Fruit fly (Drosophila melanogaster) whole organism, prepupa: ENCODE data around the gene B9d1.

Source experiments
- CG11902 ChIP-seq: fragments of 200-800 bp; sonication (Bioruptor generic); optimal IDR thresholded peaks from 3 replicates; lab custom pipeline; 2016; ENCODE audit warnings: missing biosample characterization, missing genetic modification characterization
- CG15336 ChIP-seq: fragments of 200-800 bp; sonication (Bioruptor generic); IDR thresholded peaks from 2 replicates; pipeline ENCODE4 v1.3.6; 2022; ENCODE audit warnings: missing biosample characterization, missing genetic modification characterization
- CG1621 ChIP-seq: fragments of 200-800 bp; sonication (Bioruptor generic); optimal IDR thresholded peaks from 3 replicates; lab custom pipeline; 2018; ENCODE audit warnings: missing biosample characterization, mild to moderate bottlenecking, missing genetic modification characterization
- CG16779 ChIP-seq: fragments of 200-800 bp; sonication (Bioruptor generic); optimal IDR thresholded peaks from 3 replicates; lab custom pipeline; 2017; ENCODE audit warnings: missing biosample characterization, mild to moderate bottlenecking, missing genetic modification characterization
- CG31627 ChIP-seq: fragments of 200-800 bp; sonication (Bioruptor generic); optimal IDR thresholded peaks from 3 replicates; lab custom pipeline; 2016; ENCODE audit warnings: missing biosample characterization, missing genetic modification characterization
- CG3919 ChIP-seq: fragments of 200-800 bp; sonication (Bioruptor generic); optimal IDR thresholded peaks from 3 replicates; lab custom pipeline; 2016; ENCODE audit warnings: missing biosample characterization, missing genetic modification characterization
- CG4318 ChIP-seq: fragments of 200-800 bp; sonication (Bioruptor generic); optimal IDR thresholded peaks from 3 replicates; lab custom pipeline; 2017; ENCODE audit warnings: missing biosample characterization, mild to moderate bottlenecking, missing genetic modification characterization
- CG6163 ChIP-seq: fragments of 200-800 bp; sonication (Bioruptor generic); IDR thresholded peaks from 3 replicates; pipeline ENCODE4 v1.3.6; 2022; ENCODE audit warnings: missing biosample characterization, missing genetic modification characterization
- CG6276 ChIP-seq: fragments of 200-800 bp; sonication (Bioruptor generic); optimal IDR thresholded peaks from 2 replicates; lab custom pipeline; 2017; ENCODE audit warnings: missing biosample characterization, mild to moderate bottlenecking, missing genetic modification characterization
- CG6808 ChIP-seq: fragments of 200-800 bp; sonication (Bioruptor generic); optimal IDR thresholded peaks from 3 replicates; lab custom pipeline; 2017; ENCODE audit warnings: missing biosample characterization, missing genetic modification characterization, mild to moderate bottlenecking, moderate library complexity, missing genetic modification reagents
- CG6854 ChIP-seq: fragments of 200-800 bp; sonication (Bioruptor generic); optimal IDR thresholded peaks from 2 replicates; lab custom pipeline; 2017; ENCODE audit warnings: missing biosample characterization, mild to moderate bottlenecking, missing genetic modification characterization
- CG8119 ChIP-seq: fragments of 200-800 bp; sonication (Bioruptor generic); IDR thresholded peaks from 3 replicates; pipeline ENCODE4 v1.3.6; 2022; ENCODE audit warnings: missing biosample characterization, missing genetic modification characterization
- CG8319 ChIP-seq: fragments of 200-800 bp; sonication (Bioruptor generic); optimal IDR thresholded peaks from 3 replicates; lab custom pipeline; 2016; ENCODE audit warnings: missing biosample characterization, missing genetic modification characterization
- CG9139 ChIP-seq: fragments of 200-800 bp; sonication (Bioruptor generic); optimal IDR thresholded peaks from 3 replicates; lab custom pipeline; 2017; ENCODE audit warnings: missing biosample characterization, mild to moderate bottlenecking, missing genetic modification characterization
- Ets96B ChIP-seq: fragments of 200-800 bp; optimal IDR thresholded peaks from 2 replicates; lab custom pipeline; 2019; ENCODE audit warnings: missing biosample characterization, mild to moderate bottlenecking, missing genetic modification characterization, moderate library complexity
- Gug ChIP-seq: fragments of 200-800 bp; sonication (Bioruptor generic); IDR thresholded peaks from 2 replicates; pipeline ENCODE4 v1.3.6; 2022; ENCODE audit warnings: missing biosample characterization, missing genetic modification characterization
- Hr39 ChIP-seq: fragments of 200-800 bp; sonication (Bioruptor generic); optimal IDR thresholded peaks from 2 replicates; lab custom pipeline; 2016; ENCODE audit warnings: missing biosample characterization, missing genetic modification characterization
- Met ChIP-seq: fragments of 200-800 bp; sonication (Bioruptor generic); optimal IDR thresholded peaks from 3 replicates; lab custom pipeline; 2016; ENCODE audit warnings: missing biosample characterization, missing genetic modification characterization
- OdsH ChIP-seq: fragments of 200-800 bp; sonication (Bioruptor generic); optimal IDR thresholded peaks from 3 replicates; lab custom pipeline; 2016; ENCODE audit warnings: missing biosample characterization, missing genetic modification characterization
- Smox ChIP-seq: fragments of 200-800 bp; sonication (Bioruptor generic); optimal IDR thresholded peaks from 3 replicates; lab custom pipeline; 2016; ENCODE audit warnings: missing biosample characterization, missing genetic modification characterization
- achi ChIP-seq: fragments of 200-800 bp; sonication (Bioruptor generic); optimal IDR thresholded peaks from 3 replicates; lab custom pipeline; 2016; ENCODE audit warnings: missing biosample characterization, missing genetic modification characterization
- acj6 ChIP-seq: fragments of 200-800 bp; sonication (Bioruptor generic); optimal IDR thresholded peaks from 3 replicates; lab custom pipeline; 2016; ENCODE audit warnings: missing biosample characterization, missing genetic modification characterization
- dac ChIP-seq: fragments of 200-800 bp; sonication (Bioruptor generic); optimal IDR thresholded peaks from 2 replicates; lab custom pipeline; 2017; ENCODE audit warnings: missing biosample characterization, mild to moderate bottlenecking, missing genetic modification characterization
- esn ChIP-seq: fragments of 200-800 bp; sonication (Bioruptor generic); optimal IDR thresholded peaks from 2 replicates; lab custom pipeline; 2016; ENCODE audit warnings: missing biosample characterization, mild to moderate bottlenecking, missing genetic modification characterization, moderate library complexity
- fd59A ChIP-seq: fragments of 200-800 bp; sonication (Bioruptor generic); optimal IDR thresholded peaks from 2 replicates; lab custom pipeline; 2017; ENCODE audit warnings: missing biosample characterization, mild to moderate bottlenecking, missing genetic modification characterization, missing genetic modification reagents
- fd85E ChIP-seq: fragments of 200-800 bp; sonication (Bioruptor generic); optimal IDR thresholded peaks from 3 replicates; lab custom pipeline; 2016; ENCODE audit warnings: missing biosample characterization, missing genetic modification characterization
- fkh ChIP-seq: fragments of 200-800 bp; sonication (Bioruptor generic); optimal IDR thresholded peaks from 3 replicates; lab custom pipeline; 2017; ENCODE audit warnings: missing biosample characterization, mild to moderate bottlenecking, missing genetic modification characterization, moderate library complexity
- lz ChIP-seq: fragments of 200-800 bp; sonication (Bioruptor generic); optimal IDR thresholded peaks from 3 replicates; lab custom pipeline; 2016; ENCODE audit warnings: missing biosample characterization, missing genetic modification characterization
- net ChIP-seq: fragments of 200-800 bp; sonication (Bioruptor generic); optimal IDR thresholded peaks from 3 replicates; lab custom pipeline; 2016; ENCODE audit warnings: missing biosample characterization, missing genetic modification characterization
- salr ChIP-seq, 2 experiments: fragments of 200-800 bp; sonication (Bioruptor generic); optimal IDR thresholded peaks; 3 replicates each; lab custom pipeline; 2016 to 2018; ENCODE audit warnings: missing biosample characterization in 2 of 2, missing genetic modification characterization in 2 of 2, mild to moderate bottlenecking in 1 of 2
- spab ChIP-seq: fragments of 200-800 bp; sonication (Bioruptor generic); optimal IDR thresholded peaks from 2 replicates; lab custom pipeline; 2017; ENCODE audit warnings: missing biosample characterization, mild to moderate bottlenecking, missing genetic modification characterization, missing genetic modification reagents
- ss ChIP-seq, 2 experiments: fragments of 200-800 bp; sonication (Bioruptor generic); optimal IDR thresholded peaks; 2 replicates in 1 of 2; 3 replicates in 1 of 2; lab custom pipeline; 2017 to 2018; ENCODE audit warnings: mild to moderate bottlenecking in 2 of 2, missing biosample characterization in 2 of 2, missing genetic modification characterization in 2 of 2, moderate library complexity in 1 of 2
- svp ChIP-seq: fragments of 200-800 bp; sonication (Bioruptor generic); peaks from one replicate; lab custom pipeline; 2016; ENCODE audit warnings: missing biosample characterization, missing genetic modification characterization
- topi ChIP-seq: fragments of 200-800 bp; sonication (Bioruptor generic); optimal IDR thresholded peaks from 3 replicates; lab custom pipeline; 2016; ENCODE audit warnings: missing biosample characterization, missing genetic modification characterization

The B9d1 gene

DNA sequence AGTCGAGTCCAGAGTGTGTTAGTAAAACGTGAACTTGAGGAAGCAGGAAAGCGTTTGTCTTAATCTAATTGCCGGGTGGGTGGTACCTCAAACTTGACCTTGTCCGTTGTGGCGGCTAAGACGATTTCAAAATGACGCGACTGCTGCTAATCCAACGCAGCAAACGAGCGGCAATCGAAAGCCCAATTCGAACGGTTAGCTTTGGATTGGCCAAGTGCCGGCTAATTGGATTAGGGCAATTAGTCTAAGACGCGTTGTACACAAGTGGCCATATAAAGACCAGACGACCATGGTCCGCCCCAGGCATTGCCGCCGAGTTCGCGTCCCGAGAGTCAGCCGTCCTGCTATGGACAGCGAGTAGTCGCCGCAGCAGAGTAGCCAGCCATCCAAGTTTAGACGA is 1.2 kb downstream of the B9d1 start, which contains the start of gene Rh6:
Gene Rh6, plus strand, starts transcription at position 301 of the 400 bp plus-strand sequence.
- TF ChIP-seq lz (GFP tag; lab: Kevin White, UChicago): no peak
- no peak for TF ChIP-seq fd59A (GFP tag; lab: Kevin White, UChicago)
- no peak for TF ChIP-seq CG8319 (GFP tag; lab: Kevin White, UChicago)
- no peak for TF ChIP-seq salr (GFP tag; optimal IDR thresholded peaks at IDR 0.05; lab: Kevin White, UChicago)
- no peak for TF ChIP-seq CG3919 (GFP tag; lab: Kevin White, UChicago)
- no peak for TF ChIP-seq CG1621
- no peak for TF ChIP-seq fkh (GFP tag; lab: Kevin White, UChicago)
- TF ChIP-seq topi (GFP tag; lab: Kevin White, UChicago): no peak
- no peak for TF ChIP-seq Met
- TF ChIP-seq OdsH: no peak
- TF ChIP-seq CG11902: no peak
- TF ChIP-seq CG6276: no peak
- TF ChIP-seq ss (GFP tag; optimal IDR thresholded peaks at IDR 0.05; lab: Kevin White, UChicago): no peak
- no peak for TF ChIP-seq CG9139 (GFP tag; lab: Kevin White, UChicago)
- no peak for TF ChIP-seq Gug (GFP tag; lab: Robert Waterston, UW)
- no peak for TF ChIP-seq CG15336 (GFP tag; lab: Robert Waterston, UW)

dm6 chr3R:15485296-15485695 is 3.6 kb downstream of the B9d1 start, which contains the start of gene Trissin:
Gene Trissin, minus strand, starts transcription at chr3R:15485396.
- TF ChIP-seq acj6 (GFP tag; lab: Kevin White, UChicago) (no peak), net (GFP tag; lab: Kevin White, UChicago) (no peak), fd85E (no peak), CG31627 (GFP tag; lab: Kevin White, UChicago) (no peak), dac (no peak), esn (GFP tag; lab: Kevin White, UChicago) (no peak), Ets96B (no peak), spab (GFP tag; lab: Kevin White, UChicago) (no peak), CG6854 (GFP tag; lab: Kevin White, UChicago) (no peak), Hr39 (GFP tag; lab: Kevin White, UChicago) (no peak), CG9139 (GFP tag; lab: Kevin White, UChicago) (no peak), svp (GFP tag; lab: Kevin White, UChicago) (no peak), CG6163 (GFP tag; lab: Robert Waterston, UW) (no peak)

dm6 chr3R:15485866-15486265 is 4.2 kb downstream of the B9d1 start, which contains the start of gene obe:
Gene obe, plus strand, starts transcription at chr3R:15486050.
- TF ChIP-seq salr (GFP tag; optimal IDR thresholded peaks at IDR 0.05; lab: Kevin White, UChicago) (no peak), Smox (GFP tag; lab: Kevin White, UChicago) (no peak)

DNA sequence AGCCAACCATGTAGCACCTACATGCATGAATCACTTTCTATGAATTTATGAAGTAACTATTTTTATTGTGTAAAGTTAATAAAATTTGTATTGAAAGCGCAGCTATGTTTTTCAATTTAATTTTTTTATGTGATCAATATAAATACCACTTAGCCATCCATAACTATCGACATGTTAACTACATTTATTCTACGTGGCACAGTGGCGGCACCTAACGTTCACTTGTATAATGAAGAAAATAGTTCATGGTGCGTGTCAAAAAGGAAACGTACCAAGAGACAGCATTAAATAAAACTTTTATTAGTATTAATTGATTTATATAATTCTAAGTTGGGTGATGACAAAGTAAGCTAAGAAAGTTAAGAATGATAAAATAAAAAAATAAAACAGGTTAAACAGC is 11.5 kb downstream of the B9d1 start:
- TF ChIP-seq CG11902: no peak
- peak; percentile 58 for TF ChIP-seq svp (GFP tag; lab: Kevin White, UChicago)

DNA sequence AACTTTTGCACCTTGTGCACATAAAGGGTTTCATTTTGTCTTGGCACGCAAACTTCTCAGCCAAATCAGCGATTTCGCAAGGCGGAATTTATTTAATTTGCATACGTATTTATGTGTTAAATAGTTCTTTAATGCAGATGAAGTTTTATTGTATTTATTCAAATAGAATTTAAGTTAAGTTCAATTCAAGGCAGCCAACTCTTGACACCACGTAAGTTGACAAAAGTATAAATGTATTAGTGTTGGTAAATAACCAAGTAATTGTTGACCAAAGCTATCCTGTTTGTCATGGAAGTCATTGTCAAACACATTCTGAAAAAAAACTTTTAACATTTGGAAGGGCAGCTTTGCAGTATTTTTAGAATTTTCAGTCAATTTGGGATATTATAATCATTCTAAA is 12.6 kb downstream of the B9d1 start, which contains the start of gene maca:
Gene maca, plus strand, starts transcription at position 301 of the 400 bp plus-strand sequence.
- no peak for TF ChIP-seq CG16779 (tag; lab: Kevin White, UChicago)
- no peak for TF ChIP-seq net (GFP tag; lab: Kevin White, UChicago)
- TF ChIP-seq OdsH: no peak
- no peak for TF ChIP-seq CG11902
- no peak for TF ChIP-seq spab (GFP tag; lab: Kevin White, UChicago)

DNA sequence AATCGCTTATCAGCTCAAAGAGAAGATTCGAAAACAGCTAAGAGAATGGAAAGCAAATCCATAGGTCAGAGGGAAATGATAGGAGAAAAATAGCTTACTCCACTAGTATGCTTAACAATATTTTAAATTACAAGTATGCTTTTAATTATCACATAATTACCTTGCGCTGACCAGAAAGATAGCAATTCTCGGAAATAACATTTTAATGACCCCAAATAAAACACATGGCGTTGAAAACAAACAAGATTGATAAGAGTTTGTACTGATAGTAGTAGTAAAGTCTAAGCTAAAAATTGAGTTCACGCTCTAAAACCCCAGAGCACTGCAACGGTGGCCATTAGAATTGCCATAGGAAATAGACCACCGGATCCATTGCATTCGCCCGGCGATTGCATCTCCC is 26.1 kb downstream of the B9d1 start:
- TF ChIP-seq CG15336 (GFP tag; lab: Robert Waterston, UW): no peak
- TF ChIP-seq CG6808 (GFP tag; lab: Kevin White, UChicago): no peak
- no peak for TF ChIP-seq CG4318
- peak; percentile 67 for TF ChIP-seq svp (GFP tag; lab: Kevin White, UChicago)
- no peak for TF ChIP-seq CG6276
- TF ChIP-seq achi (GFP tag; lab: Kevin White, UChicago): no peak
- no peak for TF ChIP-seq CG8119
